Worm (Caenorhabditis elegans) whole organism, L4/young adult: ENCODE results near the gene tbc-12.
A peak's percentile ranks its signal among the peaks of the same experiment; 100 is the strongest.

Source experiments
- W03F9.2 ChIP-seq: fragments of 150-350 bp; optimal IDR thresholded peaks from 2 replicates; lab custom pipeline; 2014; ENCODE audit warnings: missing biosample characterization, missing genetic modification characterization
- dao-5 ChIP-seq: sonication (generic microtip); optimal IDR thresholded peaks from 2 replicates; lab custom pipeline; 2016; ENCODE audit warnings: missing genotype, missing genetic modification characterization, moderate library complexity, missing compliant biosample characterization
- him-1 ChIP-seq: sonication (generic microtip); optimal IDR thresholded peaks from 2 replicates; lab custom pipeline; 2016; ENCODE audit warnings: missing genotype, missing genetic modification reagents, missing genetic modification characterization, missing compliant biosample characterization

The tbc-12 gene

DNA sequence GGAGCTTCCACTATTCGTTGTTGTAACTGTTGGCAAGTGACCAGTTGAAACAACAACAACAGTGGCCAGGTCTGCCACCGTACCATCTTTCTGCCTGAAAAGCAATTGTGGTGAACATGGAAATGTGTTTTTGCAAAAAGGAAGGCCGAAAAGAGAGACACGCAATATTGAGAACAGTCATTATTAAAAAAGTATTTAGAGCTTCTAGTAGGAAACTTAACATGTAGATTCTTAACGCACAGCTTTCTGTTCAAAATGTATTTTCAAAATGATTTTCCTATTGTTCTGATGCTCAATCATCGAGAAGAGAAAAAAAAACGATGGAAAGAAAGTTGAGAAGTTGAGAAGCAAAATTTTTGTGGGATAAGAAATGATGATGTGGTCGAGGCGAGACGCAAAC, 17.0 kb downstream of the tbc-12 start, which contains the start of gene syg-1:
Gene syg-1 (minus strand): TSS at position 101 of the 400 bp plus-strand sequence.
- TF ChIP-seq dao-5: no peak
- no peak for TF ChIP-seq W03F9.2 (tag; lab: Kevin White, UChicago)
- no peak for TF ChIP-seq him-1 (tag; lab: Kevin White, UChicago)

- no peak for TF ChIP-seq dao-5
- no peak for TF ChIP-seq W03F9.2 (tag; lab: Kevin White, UChicago)
- TF ChIP-seq him-1 (tag; lab: Kevin White, UChicago): no peak
Measured at ce11 chrX:2513667-2514198, 18.5 kb downstream of the tbc-12 start.

DNA sequence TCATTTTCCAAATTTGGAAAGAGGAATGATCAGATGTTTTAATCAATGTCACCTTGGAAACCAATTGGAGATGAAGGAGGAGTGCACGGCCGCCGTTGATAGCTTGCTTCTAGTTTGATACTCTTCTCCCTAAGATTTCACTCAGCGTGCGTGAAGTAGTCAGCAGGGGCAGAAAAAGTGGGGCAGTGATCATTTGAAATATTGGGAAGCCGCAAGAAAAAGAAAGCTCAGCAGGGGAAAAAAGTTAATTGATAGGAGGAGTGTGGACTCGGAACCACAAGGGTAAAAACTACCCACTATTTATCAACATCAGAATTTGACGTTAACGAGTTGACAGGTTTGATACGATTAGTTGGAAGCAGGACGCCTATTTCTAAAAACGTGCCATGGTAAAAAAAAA, 23.8 kb downstream of the tbc-12 start, which contains the start of gene K02E10.7:
Gene K02E10.7 (minus strand): TSS at position 101 of the 400 bp plus-strand sequence.
- TF ChIP-seq dao-5: no peak
- TF ChIP-seq W03F9.2 (tag; lab: Kevin White, UChicago): no peak
- no peak for TF ChIP-seq him-1 (tag; lab: Kevin White, UChicago)

DNA sequence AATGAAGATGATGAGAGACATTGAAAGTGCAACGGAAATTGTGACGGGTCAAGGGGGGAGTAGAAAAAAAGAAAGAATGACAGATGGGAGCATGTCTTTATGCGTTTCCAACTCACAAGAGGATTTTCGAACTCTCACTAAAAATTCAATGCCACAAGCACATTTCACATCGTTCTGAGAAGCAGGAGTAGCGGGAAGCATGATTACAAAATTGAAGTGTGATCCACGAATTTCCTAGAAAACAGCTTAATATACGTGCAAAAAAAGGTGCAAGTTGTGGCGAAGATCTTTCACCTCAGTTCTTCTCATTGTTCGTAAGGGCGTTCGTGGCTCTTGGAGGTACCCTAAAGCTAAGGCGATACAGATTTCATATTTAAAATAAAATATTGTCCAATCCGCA, 25.5 kb downstream of the tbc-12 start:
- TF ChIP-seq W03F9.2 (tag; lab: Kevin White, UChicago) (no peak), dao-5 (no peak), him-1 (tag; lab: Kevin White, UChicago) (no peak)

DNA sequence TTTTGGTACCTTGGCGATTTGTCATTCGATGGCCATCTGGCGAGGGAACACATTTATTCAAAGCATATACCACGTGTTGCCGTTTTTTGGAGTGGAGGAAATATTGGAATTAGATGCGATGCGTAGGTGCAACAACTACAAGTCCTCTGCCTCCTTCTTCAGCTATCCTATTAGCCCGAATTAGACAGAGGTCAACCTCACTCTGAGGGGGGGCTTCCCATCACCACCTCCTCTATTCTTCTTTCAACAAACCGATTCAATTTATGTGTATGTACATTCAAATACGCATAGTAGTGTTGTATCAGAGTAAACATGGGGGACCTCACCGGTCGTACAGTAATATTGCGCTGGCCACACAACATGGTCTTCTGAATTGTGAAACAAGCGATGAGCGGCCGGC, 34.4 kb downstream of the tbc-12 start:
- TF ChIP-seq W03F9.2 (tag; lab: Kevin White, UChicago) (no peak), him-1 (tag; lab: Kevin White, UChicago) (no peak), dao-5 (no peak)

DNA sequence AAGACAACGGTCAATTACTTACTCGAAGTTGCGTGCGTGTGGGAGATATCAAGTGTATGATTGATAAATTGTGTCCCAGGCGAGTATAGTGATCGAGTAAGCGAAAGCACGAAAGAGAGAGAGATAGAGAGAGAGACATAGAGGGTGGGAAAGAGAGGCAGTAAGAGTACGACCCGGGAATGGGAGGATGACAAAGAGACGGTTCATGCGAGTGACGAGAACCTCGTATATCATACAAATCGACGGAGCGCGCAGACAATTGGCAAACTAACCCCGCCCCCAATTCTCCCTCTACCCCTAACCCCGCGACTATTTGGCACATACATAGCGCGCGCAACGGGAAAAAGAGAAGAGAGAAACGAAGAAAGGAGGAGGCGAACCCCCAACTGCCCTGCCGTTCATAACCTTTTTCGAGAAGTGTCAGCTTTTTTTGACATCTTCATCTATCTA, 36.4 kb downstream of the tbc-12 start, which contains the start of gene rabr-1:
Gene rabr-1 (plus strand): TSS at position 316 of the 450 bp plus-strand sequence.
- TF ChIP-seq W03F9.2 (tag; lab: Kevin White, UChicago) (no peak), dao-5 (no peak), him-1 (tag; lab: Kevin White, UChicago) (no peak)

DNA sequence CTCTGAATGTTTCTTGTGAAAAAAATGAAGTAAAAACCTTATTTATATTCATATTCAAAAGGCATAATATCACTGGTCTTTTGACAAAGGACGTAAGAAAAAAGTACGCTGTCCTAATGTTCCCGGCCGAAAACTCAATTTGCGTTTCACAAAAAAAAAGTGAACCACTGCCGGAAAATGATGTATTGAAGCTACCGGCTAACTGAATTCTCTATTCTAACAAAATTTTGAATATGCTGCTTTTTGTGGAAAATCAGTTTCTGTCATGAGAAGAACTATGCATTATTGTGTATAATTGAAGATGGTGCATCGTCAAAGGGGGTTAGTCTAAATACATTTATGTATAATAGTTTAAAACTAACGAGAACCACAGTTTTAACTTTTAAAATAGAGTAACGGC, 38.0 kb downstream of the tbc-12 start:
- no peak for TF ChIP-seq him-1 (tag; lab: Kevin White, UChicago)
- TF ChIP-seq W03F9.2 (tag; lab: Kevin White, UChicago): no peak
- no peak for TF ChIP-seq dao-5

DNA sequence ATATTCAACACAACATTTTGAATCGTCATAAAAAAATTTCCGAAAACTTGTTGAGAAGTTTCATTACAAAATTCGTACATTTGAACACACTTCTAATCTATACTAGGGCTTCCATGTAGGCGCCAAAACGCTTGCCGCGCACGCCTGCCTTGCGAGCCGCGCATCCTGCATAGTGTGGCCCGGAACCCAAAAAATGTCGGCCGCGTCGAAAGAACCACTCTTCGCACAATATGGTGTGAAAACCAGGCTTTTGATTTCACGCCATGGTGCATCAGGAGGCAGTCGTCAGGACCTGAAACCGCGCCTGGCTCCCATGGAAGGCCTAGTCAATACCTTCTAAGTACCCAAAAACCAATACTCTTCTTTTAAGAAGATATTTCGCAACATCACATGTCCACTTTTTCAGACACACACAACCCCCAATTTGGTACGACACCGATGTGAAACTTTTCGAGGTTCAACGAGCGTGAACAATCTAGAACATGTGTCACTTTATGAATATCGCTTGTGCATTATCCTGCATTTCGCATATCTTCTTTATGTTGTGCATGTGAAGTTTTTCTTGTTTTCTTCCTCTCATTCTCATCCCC, 38.6 kb downstream of the tbc-12 start:
- TF ChIP-seq dao-5: no peak

ce11 chrX:2488526-2489098, 43.6 kb downstream of the tbc-12 start, which contains the start of gene hid-1:
Gene hid-1, plus strand, starts transcription at chrX:2489048.
- TF ChIP-seq him-1 (tag; lab: Kevin White, UChicago): peak; percentile 47
- no peak for TF ChIP-seq dao-5

DNA sequence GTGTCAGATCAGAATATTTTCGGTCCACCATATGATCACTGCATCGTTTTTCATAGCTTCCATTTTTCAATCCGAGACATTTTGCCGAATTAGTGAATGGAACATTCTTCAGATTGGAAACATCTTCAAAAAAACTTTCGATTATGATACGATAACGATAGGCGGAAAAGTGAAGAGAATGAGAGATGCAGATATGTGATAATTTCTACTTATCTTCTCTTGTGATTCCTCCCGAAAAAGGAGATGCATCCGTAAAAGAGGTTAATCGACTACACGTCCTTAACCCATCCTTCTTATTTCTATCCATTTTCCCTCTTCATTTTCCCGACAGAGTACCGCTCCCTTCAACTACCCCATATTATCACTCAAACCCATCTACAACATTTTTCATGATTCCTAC, 49.2 kb downstream of the tbc-12 start, which contains the start of gene K02E10.4:
Gene K02E10.4 (plus strand): TSS at position 186 of the 400 bp plus-strand sequence.
- no peak for TF ChIP-seq W03F9.2 (tag; lab: Kevin White, UChicago)
- no peak for TF ChIP-seq dao-5
- TF ChIP-seq him-1 (tag; lab: Kevin White, UChicago): no peak

- no peak for TF ChIP-seq W03F9.2 (tag; lab: Kevin White, UChicago)
Measured at ce11 chrX:2482622-2483021, 49.6 kb downstream of the tbc-12 start, which contains the start of gene K02E10.6. Gene K02E10.6, minus strand, starts transcription at chrX:2482770.

ce11 chrX:2478823-2479222, 53.4 kb downstream of the tbc-12 start, which contains the start of gene K02E10.5:
Gene K02E10.5, minus strand, starts transcription at chrX:2478923.
- no peak for TF ChIP-seq W03F9.2 (tag; lab: Kevin White, UChicago)
- no peak for TF ChIP-seq him-1 (tag; lab: Kevin White, UChicago)
- no peak for TF ChIP-seq dao-5

- TF ChIP-seq him-1 (tag; lab: Kevin White, UChicago) (no peak), dao-5 (no peak), W03F9.2 (tag; lab: Kevin White, UChicago) (no peak)
Measured at ce11 chrX:2475873-2476272, 56.4 kb downstream of the tbc-12 start, which contains the start of gene R04B3.3. Gene R04B3.3, minus strand, starts transcription at chrX:2475973.
